Fruit fly (Drosophila melanogaster) whole organism, adult: ENCODE results near the gene CG32219.

Experiments used
- CG12768 ChIP-seq: fragments of 200-800 bp; sonication (Bioruptor generic); optimal IDR thresholded peaks from 2 replicates; lab custom pipeline; 2017; ENCODE audit warnings: missing biosample characterization, missing genetic modification characterization, mild to moderate bottlenecking, moderate library complexity, missing genetic modification reagents
- CG14711 ChIP-seq: fragments of 200-800 bp; sonication (Bioruptor generic); optimal IDR thresholded peaks from 2 replicates; lab custom pipeline; 2018; ENCODE audit warnings: missing biosample characterization, mild to moderate bottlenecking, missing genetic modification characterization, moderate library complexity
- CG1620 ChIP-seq: fragments of 200-800 bp; sonication (Bioruptor generic); optimal IDR thresholded peaks from 2 replicates; lab custom pipeline; 2016; ENCODE audit warnings: missing biosample characterization, missing genetic modification characterization
- CG33017 ChIP-seq: fragments of 200-800 bp; sonication (Bioruptor generic); optimal IDR thresholded peaks from 2 replicates; lab custom pipeline; 2018; ENCODE audit warnings: missing biosample characterization, mild to moderate bottlenecking, missing genetic modification characterization, moderate library complexity
- CG5204 ChIP-seq: fragments of 200-800 bp; sonication (Bioruptor generic); optimal IDR thresholded peaks from 2 replicates; lab custom pipeline; 2016; ENCODE audit warnings: missing biosample characterization, missing genetic modification characterization
- CG7045 ChIP-seq: fragments of 200-800 bp; sonication (Bioruptor generic); optimal IDR thresholded peaks from 2 replicates; lab custom pipeline; 2017; ENCODE audit warnings: missing biosample characterization, mild to moderate bottlenecking, missing genetic modification characterization
- CG7101 ChIP-seq: fragments of 200-800 bp; sonication (Bioruptor generic); optimal IDR thresholded peaks from 2 replicates; lab custom pipeline; 2018; ENCODE audit warnings: missing biosample characterization, mild to moderate bottlenecking, missing genetic modification characterization, moderate library complexity
- Clk ChIP-seq: fragments of 200-800 bp; sonication (Bioruptor generic); optimal IDR thresholded peaks from 2 replicates; lab custom pipeline; 2017; ENCODE audit warnings: missing biosample characterization, missing genetic modification characterization
- Crg-1 ChIP-seq: fragments of 200-800 bp; sonication (Bioruptor generic); optimal IDR thresholded peaks from 2 replicates; lab custom pipeline; 2016; ENCODE audit warnings: missing biosample characterization, missing genetic modification characterization
- Hr96 ChIP-seq: fragments of 200-800 bp; sonication (Bioruptor generic); optimal IDR thresholded peaks from 2 replicates; lab custom pipeline; 2016; ENCODE audit warnings: missing biosample characterization, missing genetic modification characterization
- cic ChIP-seq: fragments of 200-800 bp; sonication (Bioruptor generic); optimal IDR thresholded peaks from 2 replicates; lab custom pipeline; 2017; ENCODE audit warnings: missing biosample characterization, mild to moderate bottlenecking, missing genetic modification characterization, moderate library complexity
- tj ChIP-seq: fragments of 200-800 bp; sonication (Bioruptor generic); optimal IDR thresholded peaks from 3 replicates; lab custom pipeline; 2017; ENCODE audit warnings: missing biosample characterization, mild to moderate bottlenecking, missing genetic modification characterization, moderate library complexity
- toe ChIP-seq: fragments of 200-800 bp; sonication (Bioruptor generic); optimal IDR thresholded peaks from 2 replicates; lab custom pipeline; 2016; ENCODE audit warnings: missing biosample characterization, missing genetic modification characterization

dm6 chr3L:19954426-19954825, 3.5 kb upstream of the CG32219 start, which contains the start of gene CG42654:
- TF ChIP-seq CG7045 (GFP tag; lab: Kevin White, UChicago) (no peak), CG12768 (GFP tag; lab: Kevin White, UChicago) (no peak), CG33017 (no peak), Hr96 (GFP tag; lab: Kevin White, UChicago) (no peak), CG1620 (no peak), CG7101 (tag; lab: Kevin White, UChicago) (no peak), tj (GFP tag; lab: Kevin White, UChicago) (no peak), cic (GFP tag; lab: Kevin White, UChicago) (no peak), Crg-1 (no peak), CG14711 (tag; lab: Kevin White, UChicago) (no peak), Clk (no peak), CG5204 (no peak), toe (GFP tag; lab: Kevin White, UChicago) (no peak)
